Worm (Caenorhabditis elegans) whole organism, L1 larva: ENCODE results near the gene pwp-1.

ENCODE experiments used
- efl-1 ChIP-seq, 4 experiments: fragments of 150-350 bp; optimal IDR thresholded peaks in 3 of 4; peaks in 1 of 4; 1 replicate in 1 of 4; 2 replicates in 3 of 4; lab custom pipeline; 2014; ENCODE audit warnings: missing biosample characterization in 2 of 4, missing genetic modification characterization in 2 of 4, missing genetic modification reagents in 2 of 4
- elt-3 ChIP-seq, 6 experiments: fragments of 150-350 bp in 1 of 6; sonication (generic microtip); optimal IDR thresholded peaks; 2 replicates each; lab custom pipeline; 2017 to 2018; ENCODE audit warnings: missing biosample characterization in 6 of 6, missing genetic modification characterization in 6 of 6, inconsistent platforms in 1 of 6
- fkh-8 ChIP-seq: sonication (generic microtip); optimal IDR thresholded peaks from 2 replicates; lab custom pipeline; 2016; ENCODE audit warnings: mild to moderate bottlenecking, missing genetic modification characterization, missing compliant biosample characterization
- lin-13 ChIP-seq: fragments of 150-350 bp; optimal IDR thresholded peaks from 2 replicates; lab custom pipeline; 2014; ENCODE audit warnings: missing biosample characterization, missing genetic modification reagents, missing genetic modification characterization
- lsy-2 ChIP-seq, 2 experiments: fragments of 150-350 bp; optimal IDR thresholded peaks; 2 replicates each; lab custom pipeline; 2014; ENCODE audit warnings: missing biosample characterization in 2 of 2, missing genetic modification characterization in 2 of 2
- mdl-1 ChIP-seq, 2 experiments: fragments of 150-350 bp; optimal IDR thresholded peaks; 2 replicates each; lab custom pipeline; 2014 to 2017; ENCODE audit warnings: missing biosample characterization in 2 of 2, missing genetic modification characterization in 2 of 2, inconsistent platforms in 1 of 2
- nhr-11 ChIP-seq: fragments of 150-350 bp; optimal IDR thresholded peaks from 2 replicates; lab custom pipeline; 2014; ENCODE audit warnings: missing biosample characterization, missing genetic modification characterization
- nhr-76 ChIP-seq: sonication (generic microtip); optimal IDR thresholded peaks from 2 replicates; lab custom pipeline; 2017; ENCODE audit warnings: missing biosample characterization, missing genetic modification characterization
- pqm-1 ChIP-seq: sonication (generic microtip); optimal IDR thresholded peaks from 3 replicates; lab custom pipeline; 2017; ENCODE audit warnings: missing biosample characterization, missing genetic modification characterization
- unc-62 ChIP-seq: fragments of 150-350 bp; optimal IDR thresholded peaks from 2 replicates; lab custom pipeline; 2014; ENCODE audit warnings: missing biosample characterization, missing genetic modification reagents, missing genetic modification characterization
- zag-1 ChIP-seq: fragments of 150-350 bp; optimal IDR thresholded peaks from 2 replicates; lab custom pipeline; 2014; ENCODE audit warnings: missing biosample characterization, missing genetic modification characterization
- zip-4 ChIP-seq: fragments of 200-800 bp; sonication (Bioruptor generic); optimal IDR thresholded peaks from 2 replicates; lab custom pipeline; 2018; ENCODE audit warnings: mild to moderate bottlenecking, missing genetic modification characterization, moderate library complexity, missing compliant biosample characterization

- TF ChIP-seq nhr-76 (tag; lab: Kevin White, UChicago) (no peak), zag-1 (tag; lab: Kevin White, UChicago) (no peak), unc-62 (no peak), mdl-1 (tag; optimal IDR thresholded peaks at IDR 0.05; lab: Kevin White, UChicago) (no peak), zip-4 (GFP tag; lab: Kevin White, UChicago) (no peak), nhr-11 (tag; lab: Kevin White, UChicago) (no peak), pqm-1 (tag; lab: Kevin White, UChicago) (no peak), lin-13 (GFP tag; lab: Kevin White, UChicago) (no peak), elt-3 (tag; optimal IDR thresholded peaks at IDR 0.05; lab: Kevin White, UChicago) (no peak), fkh-8 (tag; lab: Kevin White, UChicago) (no peak), efl-1 (optimal IDR thresholded peaks at IDR 0.05; lab: Kevin White, UChicago) (no peak), efl-1 (GFP tag; optimal IDR thresholded peaks at IDR 0.05 in 1 of 2; lab: Kevin White, UChicago) (no peak), lsy-2 (tag; optimal IDR thresholded peaks at IDR 0.05; lab: Kevin White, UChicago) (no peak)
Observed at ce11 chrIV:13236485-13236884, at the start of gene pwp-1.
